Worm (Caenorhabditis elegans): ENCODE measurements around the gene F47C12.7.

The F47C12.7 gene

ce11 chrIV:3988638-3989152 lies 6.6 kb downstream of the F47C12.7 start, which contains the start of gene clec-78:
clec-78 (plus strand) TSS chrIV:3989102.
- TF ChIP-seq M03D4.4 (tag; optimal IDR thresholded peaks at IDR 0.05): no peak

DNA sequence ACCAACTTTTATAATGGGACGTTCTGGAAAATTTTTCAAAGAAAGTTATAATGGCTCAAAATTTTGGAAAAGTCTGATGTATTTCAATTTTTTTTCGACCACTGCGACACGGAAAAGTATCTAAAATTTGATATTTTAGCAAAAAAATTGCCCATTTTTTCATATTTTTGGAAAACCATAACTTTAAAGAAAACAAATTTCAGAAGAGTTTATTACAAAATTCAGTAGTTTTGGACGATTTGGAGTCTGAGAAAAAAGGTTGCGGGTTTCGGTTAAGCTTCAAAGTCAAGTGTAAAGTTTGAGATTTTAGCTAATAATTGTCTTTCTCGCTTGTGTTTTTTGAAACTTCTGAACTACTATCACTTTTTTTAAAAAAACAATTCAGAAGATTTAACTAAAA lies 7.2 kb downstream of the F47C12.7 start:
- TF ChIP-seq zip-8 (tag; optimal IDR thresholded peaks at IDR 0.05): no peak
- no peak for TF ChIP-seq pha-4 (tag; optimal IDR thresholded peaks at IDR 0.05)

ce11 chrIV:3981601-3982000 lies 13.7 kb downstream of the F47C12.7 start, which contains the start of gene srh-223:
srh-223 (plus strand) TSS chrIV:3981901.
- TF ChIP-seq mls-2 (tag; optimal IDR thresholded peaks at IDR 0.05): no peak

- no peak for TF ChIP-seq sem-2 (GFP tag; optimal IDR thresholded peaks at IDR 0.05)
- TF ChIP-seq mls-2 (tag; optimal IDR thresholded peaks at IDR 0.05): no peak
- no peak for TF ChIP-seq pha-4 (tag; optimal IDR thresholded peaks at IDR 0.05)
- no peak for TF ChIP-seq nhr-12 (tag; optimal IDR thresholded peaks at IDR 0.05)
- TF ChIP-seq ces-1 (GFP tag; optimal IDR thresholded peaks at IDR 0.05): no peak
- no peak for TF ChIP-seq ceh-83 (GFP tag; optimal IDR thresholded peaks at IDR 0.05)
- TF ChIP-seq flh-1 (GFP tag; optimal IDR thresholded peaks at IDR 0.05): no peak
- TF ChIP-seq elt-3 (tag; optimal IDR thresholded peaks at IDR 0.05): no peak
- no peak for TF ChIP-seq lin-32 (GFP tag; optimal IDR thresholded peaks at IDR 0.05)
- no peak for TF ChIP-seq unc-62 (GFP tag; optimal IDR thresholded peaks at IDR 0.05)
- no peak for TF ChIP-seq lsy-2 (tag; optimal IDR thresholded peaks at IDR 0.05)
Measured at ce11 chrIV:3979525-3979924, 15.8 kb downstream of the F47C12.7 start, which contains the start of gene srh-222. srh-222 (plus strand) TSS chrIV:3979825.

DNA sequence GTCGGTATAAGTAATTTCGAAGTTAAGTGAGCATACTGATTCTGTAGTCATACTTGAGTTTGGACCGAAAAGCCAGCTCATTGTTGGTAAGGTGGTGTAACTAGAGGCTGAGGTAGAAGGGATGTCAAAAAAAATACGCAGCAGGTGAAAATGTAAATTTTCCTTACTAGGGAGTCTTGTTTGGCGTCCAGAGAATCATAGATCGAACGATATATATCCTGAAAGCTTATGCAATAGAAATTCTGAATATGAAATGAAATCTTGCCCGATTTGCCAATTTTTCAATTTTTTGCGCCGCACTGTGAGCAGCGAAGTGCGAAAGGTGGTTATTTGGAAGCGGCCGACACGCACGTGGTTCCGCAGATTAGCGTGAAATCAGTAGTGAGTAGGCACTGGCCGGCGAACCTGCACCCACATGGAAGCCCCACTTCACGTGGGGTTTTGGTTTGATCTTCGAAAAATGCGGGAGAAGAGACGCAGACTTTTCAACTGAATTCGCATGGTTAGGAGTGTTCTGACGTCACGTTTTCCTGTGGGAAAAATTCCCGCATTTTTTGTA lies 17.2 kb downstream of the F47C12.7 start, which contains the start of gene srh-220:
TSS of gene srh-220 (minus strand) at position 51 of the 559 bp plus-strand sequence.
- no peak for TF ChIP-seq elt-1 (tag; optimal IDR thresholded peaks at IDR 0.05; ENCODE audit: borderline replicate concordance, insufficient read depth)
- TF ChIP-seq drap-1 (GFP tag; optimal IDR thresholded peaks at IDR 0.05): no peak
- no peak for TF ChIP-seq hlh-1 (tag; optimal IDR thresholded peaks at IDR 0.05)
- TF ChIP-seq ham-2 (GFP tag; optimal IDR thresholded peaks at IDR 0.05): no peak
- TF ChIP-seq nhr-12 (tag; optimal IDR thresholded peaks at IDR 0.05): no peak
- no peak for TF ChIP-seq ces-1 (GFP tag; optimal IDR thresholded peaks at IDR 0.05)
- TF ChIP-seq tbx-8 (GFP tag; optimal IDR thresholded peaks at IDR 0.05): no peak
- no peak for TF ChIP-seq snpc-4 (tag; optimal IDR thresholded peaks at IDR 0.05)
- TF ChIP-seq ceh-83 (GFP tag; optimal IDR thresholded peaks at IDR 0.05): no peak
- TF ChIP-seq sptf-1 (tag; optimal IDR thresholded peaks at IDR 0.05): no peak
- no peak for TF ChIP-seq blmp-1 (tag; optimal IDR thresholded peaks at IDR 0.05)
- TF ChIP-seq unc-120 (tag; optimal IDR thresholded peaks at IDR 0.05; ENCODE audit: poor library complexity, severe bottlenecking): no peak
- no peak for TF ChIP-seq mab-5 (tag; optimal IDR thresholded peaks at IDR 0.05)
- TF ChIP-seq bed-3 (GFP tag; optimal IDR thresholded peaks at IDR 0.05): no peak
- no peak for TF ChIP-seq nhr-28 (tag; optimal IDR thresholded peaks at IDR 0.05)
- no peak for TF ChIP-seq flh-1 (GFP tag; optimal IDR thresholded peaks at IDR 0.05)
- TF ChIP-seq elt-3 (tag; optimal IDR thresholded peaks at IDR 0.05): no peak
- TF ChIP-seq ceh-39 (tag; optimal IDR thresholded peaks at IDR 0.05): no peak
- no peak for TF ChIP-seq lin-32 (GFP tag; optimal IDR thresholded peaks at IDR 0.05)
- TF ChIP-seq zip-8 (tag; optimal IDR thresholded peaks at IDR 0.05): no peak

- TF ChIP-seq ham-2 (GFP tag; optimal IDR thresholded peaks at IDR 0.05) (no peak), M03D4.4 (tag; optimal IDR thresholded peaks at IDR 0.05) (no peak), mls-2 (tag; optimal IDR thresholded peaks at IDR 0.05) (no peak), lsy-2 (tag; optimal IDR thresholded peaks at IDR 0.05) (no peak), ceh-83 (GFP tag; optimal IDR thresholded peaks at IDR 0.05) (no peak), sem-2 (GFP tag; optimal IDR thresholded peaks at IDR 0.05) (no peak), nhr-12 (tag; optimal IDR thresholded peaks at IDR 0.05) (no peak), mab-5 (tag; optimal IDR thresholded peaks at IDR 0.05) (no peak), mep-1 (tag; optimal IDR thresholded peaks at IDR 0.05) (no peak), zip-8 (tag; optimal IDR thresholded peaks at IDR 0.05) (no peak), lin-13 (tag; optimal IDR thresholded peaks at IDR 0.05) (no peak), unc-120 (tag; optimal IDR thresholded peaks at IDR 0.05; ENCODE audit: poor library complexity, severe bottlenecking) (no peak), nhr-28 (tag; optimal IDR thresholded peaks at IDR 0.05) (no peak), sptf-1 (tag; optimal IDR thresholded peaks at IDR 0.05) (no peak), hlh-1 (tag; optimal IDR thresholded peaks at IDR 0.05) (no peak), nhr-237 (tag; optimal IDR thresholded peaks at IDR 0.05) (no peak), cnd-1 (tag; optimal IDR thresholded peaks at IDR 0.05) (no peak), ceh-39 (tag; optimal IDR thresholded peaks at IDR 0.05) (no peak), flh-1 (GFP tag; optimal IDR thresholded peaks at IDR 0.05) (no peak)
Measured at ce11 chrIV:3973049-3973448, 22.2 kb downstream of the F47C12.7 start, which contains the start of gene clec-79. clec-79 (plus strand) TSS chrIV:3973349.

Data from whole organism, mixed stage, embryonic.